Worm (Caenorhabditis elegans): ENCODE measurements around the gene F59D12.3.

The F59D12.3 gene

DNA sequence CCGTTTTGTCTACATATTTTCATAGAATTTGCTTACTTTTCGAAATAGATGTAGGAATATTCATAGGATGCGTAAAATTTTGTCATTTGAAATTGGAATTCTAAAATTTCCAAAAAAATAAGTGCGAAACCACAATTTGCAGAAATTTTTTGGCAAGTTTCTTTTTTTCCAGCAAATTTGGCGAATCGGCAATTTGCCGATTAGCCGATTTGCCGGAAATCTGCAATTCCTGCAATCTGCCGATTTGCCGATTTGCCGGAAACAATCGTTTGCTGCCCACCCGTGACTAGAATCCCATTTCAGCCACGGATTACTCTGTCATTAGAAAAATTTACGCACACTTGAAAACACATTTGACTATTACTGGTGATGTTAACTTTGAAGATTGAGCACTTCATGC lies 46.5 kb downstream of the F59D12.3 start:
- TF ChIP-seq cebp-1 (GFP tag; IDR thresholded peaks at IDR 0.05) (no peak), cebp-1 (tag; optimal IDR thresholded peaks at IDR 0.05) (peak; percentile 15), F10E7.11 (tag; optimal IDR thresholded peaks at IDR 0.05) (no peak), F39B2.1 (GFP tag; IDR thresholded peaks at IDR 0.05) (0 out of 2 replicates have a peak, but pooled peaks have one; percentile 23), ekl-4 (GFP tag; IDR thresholded peaks at IDR 0.05) (0 out of 2 replicates have a peak, but pooled peaks have one; percentile 44), nfyb-1 (GFP tag; IDR thresholded peaks at IDR 0.05) (peak; percentile 56; the same call in 1 of the 2 replicates), Y53G8AR.9 (GFP tag; conservative IDR thresholded peaks at IDR 0.05) (0 out of 2 replicates have a peak, but pooled peaks have one; percentile 25), zfh-2 (GFP tag; conservative IDR thresholded peaks at IDR 0.05) (no peak), hmg-1.2 (GFP tag; IDR thresholded peaks at IDR 0.05) (0 out of 2 replicates have a peak, but pooled peaks have one; percentile 8)

DNA sequence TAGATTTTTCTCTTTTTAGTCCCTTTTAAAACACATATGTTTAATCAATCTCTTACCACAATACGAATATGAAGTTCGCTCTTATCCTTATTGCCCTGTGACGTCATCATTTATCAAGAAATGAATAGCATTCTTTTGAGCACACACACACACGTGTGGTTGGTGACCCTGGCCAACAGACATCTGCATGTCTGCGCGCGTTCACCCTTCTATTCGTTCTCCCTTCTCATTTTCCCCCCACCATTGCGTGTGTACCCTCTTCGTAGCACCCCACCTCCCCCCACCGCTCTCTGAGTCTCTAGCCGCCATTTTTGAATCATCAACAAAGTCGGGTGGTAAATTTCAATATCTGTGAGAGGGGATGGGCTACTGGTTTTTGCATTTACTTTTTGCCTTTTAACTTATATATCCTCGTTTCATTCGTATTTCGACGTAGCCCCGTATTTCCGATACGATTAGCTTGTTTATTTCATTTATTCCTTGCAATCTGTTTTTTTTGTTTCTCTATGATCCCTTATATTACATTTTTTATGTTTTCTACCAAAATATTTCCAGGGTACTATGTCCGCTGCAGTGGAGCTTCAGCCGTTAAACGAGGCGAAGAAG lies 50.2 kb downstream of the F59D12.3 start, which contains the start of gene ent-2:
Gene ent-2, plus strand, starts transcription at position 556 of the 606 bp plus-strand sequence.
- TF ChIP-seq efl-1 (GFP tag; optimal IDR thresholded peaks at IDR 0.05) (no peak), gei-17 (GFP tag; optimal IDR thresholded peaks at IDR 0.05) (no peak), bed-2 (GFP tag; IDR thresholded peaks at IDR 0.05) (no peak), ceh-79 (tag; optimal IDR thresholded peaks at IDR 0.05) (no peak), aptf-2 (GFP tag; conservative IDR thresholded peaks at IDR 0.05) (no peak), Y95B8A.8 (GFP tag; IDR thresholded peaks at IDR 0.05) (no peak), nhr-80 (tag; optimal IDR thresholded peaks at IDR 0.05) (no peak), lin-26 (GFP tag; IDR thresholded peaks at IDR 0.05) (no peak), atf-7 (tag; optimal IDR thresholded peaks at IDR 0.05) (peak; percentile 28), K11D2.4 (GFP tag; IDR thresholded peaks at IDR 0.05) (0 out of 2 replicates have a peak, but pooled peaks have one; percentile 31), snpc-1.1 (tag; optimal IDR thresholded peaks at IDR 0.05; ENCODE audit: insufficient read depth) (no peak), snpc-3.4 (tag; optimal IDR thresholded peaks at IDR 0.05) (no peak), rec-8 (tag; optimal IDR thresholded peaks at IDR 0.05) (no peak), egrh-3 (GFP tag; IDR thresholded peaks at IDR 0.05) (0 out of 2 replicates have a peak, but pooled peaks have one; percentile 20), zfh-2 (GFP tag; conservative IDR thresholded peaks at IDR 0.05) (peak; percentile 45; the same call in 1 of the 2 replicates), nfya-1 (tag; optimal IDR thresholded peaks at IDR 0.05; ENCODE audit: borderline replicate concordance, insufficient read depth) (no peak), F55B11.4 (tag; optimal IDR thresholded peaks at IDR 0.05; ENCODE audit: borderline replicate concordance, insufficient read depth) (no peak), F22D6.2 (tag; optimal IDR thresholded peaks at IDR 0.05) (no peak), rcor-1 (GFP tag; IDR thresholded peaks at IDR 0.05) (no peak), K12H6.12 (tag; optimal IDR thresholded peaks at IDR 0.05) (peak; percentile 24), tbx-9 (tag; optimal IDR thresholded peaks at IDR 0.05; ENCODE audit: borderline replicate concordance) (no peak)

DNA sequence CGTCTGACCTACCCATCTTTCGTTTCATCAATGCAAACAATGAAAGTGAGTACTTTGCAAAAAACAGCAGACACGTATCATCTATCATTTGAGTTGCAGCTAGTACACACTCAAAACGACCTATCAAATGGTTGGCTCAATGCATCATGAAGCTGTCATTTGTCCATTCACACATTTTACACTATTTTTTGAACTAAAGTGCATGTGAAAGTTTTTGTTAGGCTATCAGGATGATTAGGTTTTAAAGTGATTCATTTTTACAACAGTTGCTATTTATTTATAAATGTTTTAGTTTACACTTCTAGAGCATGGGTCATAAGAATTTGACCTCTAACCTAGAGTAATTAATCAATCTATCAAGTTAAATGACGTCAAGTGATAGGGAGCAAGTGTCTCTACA lies 50.8 kb downstream of the F59D12.3 start:
- TF ChIP-seq Y53G8AR.9 (GFP tag; conservative IDR thresholded peaks at IDR 0.05) (no peak), let-607 (tag; optimal IDR thresholded peaks at IDR 0.05) (peak in 1 of 2 experiments; percentile 50), attf-5 (GFP tag; optimal IDR thresholded peaks at IDR 0.05) (no peak), T07F8.4 (tag; optimal IDR thresholded peaks at IDR 0.05) (no peak)

All from whole organism, young adult.